Worm (Caenorhabditis elegans): ENCODE results near the gene C03B8.3.

- TF ChIP-seq lsy-2 (tag; optimal IDR thresholded peaks at IDR 0.05): no peak
- TF ChIP-seq unc-62 (GFP tag; optimal IDR thresholded peaks at IDR 0.05): no peak
- TF ChIP-seq ceh-16 (tag; optimal IDR thresholded peaks at IDR 0.05): no peak
- TF ChIP-seq snpc-4 (tag; optimal IDR thresholded peaks at IDR 0.05): no peak
- TF ChIP-seq blmp-1 (tag; optimal IDR thresholded peaks at IDR 0.05; ENCODE audit: insufficient read depth): no peak
- TF ChIP-seq sma-3 (GFP tag; optimal IDR thresholded peaks at IDR 0.05): no peak
- TF ChIP-seq zag-1 (tag; optimal IDR thresholded peaks at IDR 0.05): no peak
- no peak for TF ChIP-seq nhr-237 (tag; optimal IDR thresholded peaks at IDR 0.05)
- TF ChIP-seq lin-13 (GFP tag; optimal IDR thresholded peaks at IDR 0.05): no peak
- no peak for TF ChIP-seq nhr-23 (tag; optimal IDR thresholded peaks at IDR 0.05)
- no peak for TF ChIP-seq ztf-11 (tag; optimal IDR thresholded peaks at IDR 0.05)
- no peak for TF ChIP-seq mdl-1 (tag; optimal IDR thresholded peaks at IDR 0.05)
- TF ChIP-seq aly-2 (tag; optimal IDR thresholded peaks at IDR 0.05): no peak
- no peak for TF ChIP-seq skn-1 (tag; optimal IDR thresholded peaks at IDR 0.05)
Observed at ce11 chrIII:7731085-7731484, 19.0 kb downstream of the C03B8.3 start.
